Worm (Caenorhabditis elegans): ENCODE data around the gene K11H12.3.

DNA sequence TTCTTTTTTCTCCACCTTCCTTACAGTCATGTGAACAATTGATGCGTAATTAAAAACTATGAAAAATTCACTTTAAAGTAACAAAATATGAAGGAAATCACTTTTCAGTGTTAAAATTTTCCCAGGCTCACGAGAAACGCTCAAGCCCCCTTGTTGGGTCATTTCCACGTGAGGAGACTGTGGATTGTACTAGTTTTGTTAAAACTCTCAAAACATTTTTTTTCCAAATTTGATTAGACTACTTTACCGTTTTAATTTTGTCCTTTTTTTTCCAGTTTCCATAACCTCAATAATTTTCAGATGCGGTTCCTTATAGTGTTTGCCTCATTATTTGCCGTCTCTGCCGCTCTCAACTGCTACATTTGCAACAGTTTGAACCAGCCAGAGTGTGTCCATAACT is 8.1 kb downstream of the K11H12.3 start, which contains the start of gene K11H12.7:
- no peak for TF ChIP-seq him-1 (tag; optimal IDR thresholded peaks at IDR 0.05)
- TF ChIP-seq W03F9.2 (tag; optimal IDR thresholded peaks at IDR 0.05), result no peak
- TF ChIP-seq dao-5 (tag; optimal IDR thresholded peaks at IDR 0.05), result no peak
